Worm (Caenorhabditis elegans) whole organism, midembryonic: ENCODE data around the gene C01G5.9.

Source experiments
- T22C8.4 ChIP-seq: fragments of 200-800 bp; sonication (Bioruptor generic); IDR thresholded peaks from 2 replicates; pipeline ENCODE4 v1.3.6; 2022; ENCODE audit warnings: missing genetic modification characterization, missing compliant biosample characterization
- flt-1 ChIP-seq: fragments of 200-800 bp; sonication (Bioruptor generic); IDR thresholded peaks from 2 replicates; pipeline ENCODE4 v1.3.6; 2022; ENCODE audit warnings: missing genetic modification characterization, missing compliant biosample characterization
- klf-2 ChIP-seq: fragments of 200-800 bp; sonication (Bioruptor generic); conservative IDR thresholded peaks from 2 replicates; pipeline ENCODE4 v1.3.6; 2022; ENCODE audit warnings: missing genetic modification reagents, missing genetic modification characterization, missing compliant biosample characterization
- ref-1 ChIP-seq: fragments of 200-800 bp; sonication (Bioruptor generic); conservative IDR thresholded peaks from 2 replicates; pipeline ENCODE4 v1.3.6; 2022; ENCODE audit warnings: missing genetic modification reagents, missing genetic modification characterization, missing compliant biosample characterization
- tab-1 ChIP-seq: fragments of 200-800 bp; sonication (Bioruptor generic); IDR thresholded peaks from 2 replicates; pipeline ENCODE4 v1.3.6; 2022; ENCODE audit warnings: missing genetic modification characterization, missing compliant biosample characterization
- ztf-23 ChIP-seq: fragments of 200-800 bp; sonication (Bioruptor generic); IDR thresholded peaks from 2 replicates; pipeline ENCODE4 v1.3.6; 2022; ENCODE audit warnings: missing genetic modification reagents, missing genetic modification characterization, missing compliant biosample characterization
- ztf-29 ChIP-seq: fragments of 200-800 bp; sonication (Bioruptor generic); IDR thresholded peaks from 2 replicates; pipeline ENCODE4 v1.3.6; 2022; ENCODE audit warnings: missing genetic modification reagents, missing genetic modification characterization, missing compliant biosample characterization

DNA sequence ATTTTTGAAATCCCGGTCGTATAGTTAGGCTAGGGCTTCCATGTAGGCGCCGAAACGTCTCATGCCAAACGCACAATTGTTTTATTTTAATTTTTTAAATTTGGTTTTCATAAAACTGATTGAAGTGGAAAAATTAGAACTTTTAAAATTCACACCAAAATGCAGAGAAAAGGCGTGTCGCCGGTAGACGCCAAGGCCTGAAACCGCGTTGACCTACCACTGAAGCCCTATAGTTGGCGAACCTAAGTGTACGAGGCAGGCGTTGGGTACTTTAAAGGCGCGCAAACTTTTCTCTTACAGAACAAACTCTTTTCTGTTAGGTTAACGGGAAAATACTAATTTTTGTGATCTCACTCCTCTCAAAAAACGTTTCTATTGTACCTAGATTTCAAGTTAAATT, 26.4 kb upstream of the C01G5.9 start, which contains the start of gene Y73B6BL.44:
- TF ChIP-seq ztf-29 (GFP tag; lab: Robert Waterston, UW) (no peak), ztf-23 (GFP tag; lab: Robert Waterston, UW) (no peak), tab-1 (GFP tag; lab: Robert Waterston, UW) (no peak), flt-1 (no peak), ref-1 (no peak), T22C8.4 (GFP tag; lab: Robert Waterston, UW) (no peak), klf-2 (GFP tag; lab: Robert Waterston, UW) (no peak)
